Worm (Caenorhabditis elegans) whole organism, L1 larva: Measurements from ENCODE around the gene wrt-5.
A peak's percentile ranks its signal among the peaks of the same experiment; 100 is the strongest.

ENCODE experiments used
- C16A3.4 ChIP-seq: fragments of 150-350 bp; optimal IDR thresholded peaks from 2 replicates; lab custom pipeline; 2014; ENCODE audit warnings: missing biosample characterization, missing genetic modification characterization
- C34B4.2 ChIP-seq: sonication (generic microtip); optimal IDR thresholded peaks from 2 replicates; lab custom pipeline; 2017; ENCODE audit warnings: mild to moderate bottlenecking, missing genetic modification characterization, missing compliant biosample characterization
- aha-1 ChIP-seq: fragments of 150-350 bp; optimal IDR thresholded peaks from 2 replicates; lab custom pipeline; 2014; ENCODE audit warnings: missing biosample characterization, missing genetic modification characterization
- alr-1 ChIP-seq: fragments of 200-800 bp; sonication (Bioruptor generic); optimal IDR thresholded peaks from 2 replicates; lab custom pipeline; 2018; ENCODE audit warnings: borderline replicate concordance, mild to moderate bottlenecking, missing genetic modification characterization, missing compliant biosample characterization
- aly-2 ChIP-seq: fragments of 150-350 bp; optimal IDR thresholded peaks from 2 replicates; lab custom pipeline; 2014; ENCODE audit warnings: missing biosample characterization, missing genetic modification characterization
- ama-1 ChIP-seq: fragments of 150-350 bp; optimal IDR thresholded peaks from 2 replicates; lab custom pipeline; 2014
- ceh-8 ChIP-seq: fragments of 200-800 bp; sonication (Bioruptor generic); optimal IDR thresholded peaks from 2 replicates; lab custom pipeline; 2018; ENCODE audit warnings: mild to moderate bottlenecking, missing genetic modification characterization, moderate library complexity, missing compliant biosample characterization
- ceh-88 ChIP-seq: fragments of 200-800 bp; sonication (Bioruptor generic); IDR thresholded peaks from 2 replicates; pipeline ENCODE4 v1.3.6; 2022; ENCODE audit warnings: missing genetic modification characterization, missing compliant biosample characterization
- ceh-90 ChIP-seq: sonication (generic microtip); optimal IDR thresholded peaks from 2 replicates; lab custom pipeline; 2016; ENCODE audit warnings: missing genetic modification characterization, missing compliant biosample characterization
- dsc-1 ChIP-seq: sonication (generic microtip); optimal IDR thresholded peaks from 2 replicates; lab custom pipeline; 2016; ENCODE audit warnings: mild to moderate bottlenecking, missing genetic modification characterization, missing compliant biosample characterization
- efl-3 ChIP-seq: fragments of 200-800 bp; sonication (Bioruptor generic); optimal IDR thresholded peaks from 2 replicates; lab custom pipeline; 2018; ENCODE audit warnings: mild to moderate bottlenecking, missing genetic modification characterization, missing compliant biosample characterization
- egl-13 ChIP-seq: sonication (generic microtip); optimal IDR thresholded peaks from 2 replicates; lab custom pipeline; 2016; ENCODE audit warnings: missing genotype, missing genetic modification reagents, missing genetic modification characterization, missing compliant biosample characterization
- elt-2 ChIP-seq: sonication (generic microtip); optimal IDR thresholded peaks from 2 replicates; lab custom pipeline; 2016; ENCODE audit warnings: missing genetic modification characterization, mild to moderate bottlenecking, inconsistent platforms, missing compliant biosample characterization, missing genetic modification reagents
- elt-3 ChIP-seq, 6 experiments: fragments of 150-350 bp in 1 of 6; sonication (generic microtip); optimal IDR thresholded peaks; 2 replicates each; lab custom pipeline; 2017 to 2018; ENCODE audit warnings: missing biosample characterization in 6 of 6, missing genetic modification characterization in 6 of 6, inconsistent platforms in 1 of 6
- fkh-10 ChIP-seq: sonication (generic microtip); optimal IDR thresholded peaks from 2 replicates; lab custom pipeline; 2017; ENCODE audit warnings: missing biosample characterization, missing genetic modification reagents, missing genetic modification characterization
- fkh-4 ChIP-seq: sonication (generic microtip); optimal IDR thresholded peaks from 2 replicates; lab custom pipeline; 2016; ENCODE audit warnings: missing compliant biosample characterization, missing genetic modification characterization, borderline replicate concordance
- fkh-8 ChIP-seq: sonication (generic microtip); optimal IDR thresholded peaks from 2 replicates; lab custom pipeline; 2016; ENCODE audit warnings: mild to moderate bottlenecking, missing genetic modification characterization, missing compliant biosample characterization
- fos-1 ChIP-seq: fragments of 150-350 bp; optimal IDR thresholded peaks from 2 replicates; lab custom pipeline; 2014; ENCODE audit warnings: missing biosample characterization, missing genetic modification characterization
- hlh-4 ChIP-seq: sonication (generic microtip); optimal IDR thresholded peaks from 2 replicates; lab custom pipeline; 2016; ENCODE audit warnings: mild to moderate bottlenecking, missing genetic modification characterization, missing compliant biosample characterization
- hpl-2 ChIP-seq: fragments of 150-350 bp; optimal IDR thresholded peaks from 2 replicates; lab custom pipeline; 2014; ENCODE audit warnings: missing biosample characterization, missing genetic modification reagents, missing genetic modification characterization
- irx-1 ChIP-seq: sonication (generic microtip); optimal IDR thresholded peaks from 2 replicates; lab custom pipeline; 2016; ENCODE audit warnings: missing genetic modification characterization, missing compliant biosample characterization
- isw-1 ChIP-seq: fragments of 200-800 bp; sonication (Bioruptor generic); IDR thresholded peaks from 2 replicates; pipeline ENCODE4 v1.3.6; 2022; ENCODE audit warnings: missing genetic modification characterization, missing compliant biosample characterization
- lin-13 ChIP-seq: fragments of 150-350 bp; optimal IDR thresholded peaks from 2 replicates; lab custom pipeline; 2014; ENCODE audit warnings: missing biosample characterization, missing genetic modification reagents, missing genetic modification characterization
- lin-14 ChIP-seq: fragments of 200-800 bp; sonication (Bioruptor generic); optimal IDR thresholded peaks from 2 replicates; lab custom pipeline; 2018; ENCODE audit warnings: mild to moderate bottlenecking, missing genetic modification characterization, moderate library complexity, missing compliant biosample characterization
- lin-15B ChIP-seq: fragments of 150-350 bp; sonication (generic microtip); optimal IDR thresholded peaks from 3 replicates; lab custom pipeline; 2014; ENCODE audit warnings: missing biosample characterization, missing genetic modification characterization
- lin-39 ChIP-seq: fragments of 150-350 bp; optimal IDR thresholded peaks from 2 replicates; lab custom pipeline; 2014; ENCODE audit warnings: missing biosample characterization, missing genetic modification reagents, missing genetic modification characterization
- mep-1 ChIP-seq: fragments of 150-350 bp; optimal IDR thresholded peaks from 2 replicates; lab custom pipeline; 2014; ENCODE audit warnings: missing biosample characterization, missing genetic modification characterization
- nhr-12 ChIP-seq: sonication (generic microtip); optimal IDR thresholded peaks from 2 replicates; lab custom pipeline; 2017; ENCODE audit warnings: missing biosample characterization, missing genetic modification characterization
- nhr-20 ChIP-seq: sonication (generic microtip); optimal IDR thresholded peaks from 2 replicates; lab custom pipeline; 2016; ENCODE audit warnings: mild to moderate bottlenecking, missing genetic modification characterization, missing compliant biosample characterization
- nhr-71 ChIP-seq: sonication (generic microtip); optimal IDR thresholded peaks from 2 replicates; lab custom pipeline; 2016; ENCODE audit warnings: mild to moderate bottlenecking, missing genetic modification characterization, moderate library complexity, missing compliant biosample characterization
- nhr-84 ChIP-seq: sonication (generic microtip); optimal IDR thresholded peaks from 2 replicates; lab custom pipeline; 2017; ENCODE audit warnings: missing biosample characterization, missing genetic modification characterization
- nhr-85 ChIP-seq: sonication (generic microtip); peaks from one replicate; lab custom pipeline; 2016; ENCODE audit warnings: missing genetic modification characterization, inconsistent platforms, missing compliant biosample characterization
- nhr-90 ChIP-seq: sonication (generic microtip); optimal IDR thresholded peaks from 2 replicates; lab custom pipeline; 2016; ENCODE audit warnings: mild to moderate bottlenecking, missing genetic modification characterization, missing compliant biosample characterization; ENCODE audit not compliant: poor library complexity
- pqm-1 ChIP-seq: sonication (generic microtip); optimal IDR thresholded peaks from 3 replicates; lab custom pipeline; 2017; ENCODE audit warnings: missing biosample characterization, missing genetic modification characterization
- rnt-1 ChIP-seq: sonication (generic microtip); optimal IDR thresholded peaks from 2 replicates; lab custom pipeline; 2016; ENCODE audit warnings: mild to moderate bottlenecking, missing genetic modification characterization, moderate library complexity, missing compliant biosample characterization
- snpc-4 ChIP-seq: fragments of 150-350 bp; optimal IDR thresholded peaks from 2 replicates; lab custom pipeline; 2014; ENCODE audit warnings: missing biosample characterization, missing genetic modification characterization
- snu-23 ChIP-seq: sonication (generic microtip); optimal IDR thresholded peaks from 2 replicates; lab custom pipeline; 2016; ENCODE audit warnings: missing genetic modification characterization, missing compliant biosample characterization
- sup-37 ChIP-seq: fragments of 200-800 bp; sonication (Bioruptor generic); optimal IDR thresholded peaks from 2 replicates; lab custom pipeline; 2018; ENCODE audit warnings: mild to moderate bottlenecking, missing genetic modification characterization, missing compliant biosample characterization
- unc-130 ChIP-seq: fragments of 150-350 bp; optimal IDR thresholded peaks from 2 replicates; lab custom pipeline; 2017; ENCODE audit warnings: missing biosample characterization, missing genetic modification characterization, inconsistent platforms
- unc-30 ChIP-seq: sonication (generic microtip); optimal IDR thresholded peaks from 2 replicates; lab custom pipeline; 2017; ENCODE audit warnings: missing biosample characterization, missing genetic modification characterization
- unc-86 ChIP-seq: sonication (generic microtip); optimal IDR thresholded peaks from 2 replicates; lab custom pipeline; 2016; ENCODE audit warnings: missing genetic modification characterization, missing compliant biosample characterization
- unc-98 ChIP-seq: fragments of 200-800 bp; sonication (Bioruptor generic); IDR thresholded peaks from 2 replicates; pipeline ENCODE4 v1.3.6; 2022; ENCODE audit warnings: missing genetic modification characterization, missing compliant biosample characterization
- vab-15 ChIP-seq: sonication (generic microtip); optimal IDR thresholded peaks from 2 replicates; lab custom pipeline; 2017; ENCODE audit warnings: missing genotype, mild to moderate bottlenecking, missing genetic modification characterization, missing compliant biosample characterization
- zag-1 ChIP-seq: fragments of 150-350 bp; optimal IDR thresholded peaks from 2 replicates; lab custom pipeline; 2014; ENCODE audit warnings: missing biosample characterization, missing genetic modification characterization
- zip-4 ChIP-seq: fragments of 200-800 bp; sonication (Bioruptor generic); optimal IDR thresholded peaks from 2 replicates; lab custom pipeline; 2018; ENCODE audit warnings: mild to moderate bottlenecking, missing genetic modification characterization, moderate library complexity, missing compliant biosample characterization
- ztf-11 ChIP-seq, 2 experiments: sonication (generic microtip); optimal IDR thresholded peaks; 2 replicates each; lab custom pipeline; 2016 to 2017; ENCODE audit warnings: missing genetic modification characterization in 2 of 2, missing biosample characterization in 1 of 2, missing compliant biosample characterization in 1 of 2
- ztf-4 ChIP-seq: fragments of 150-350 bp; optimal IDR thresholded peaks from 2 replicates; lab custom pipeline; 2014; ENCODE audit warnings: missing biosample characterization, missing genetic modification characterization

Gene wrt-5

ce11 chrIV:4063573-4063972 lies 12.1 kb upstream of the wrt-5 start, which contains the start of gene ilys-6:
Gene ilys-6, minus strand, starts transcription at chrIV:4063673.
- TF ChIP-seq lin-39 (tag; lab: Kevin White, UChicago) (no peak), lin-13 (no peak), ceh-88 (no peak), ceh-90 (no peak), elt-3 (tag; optimal IDR thresholded peaks at IDR 0.05; lab: Kevin White, UChicago) (no peak), nhr-90 (tag; lab: Kevin White, UChicago) (no peak), isw-1 (GFP tag; lab: Robert Waterston, UW) (no peak), mep-1 (tag; lab: Kevin White, UChicago) (no peak)

ce11 chrIV:4055297-4055696 lies 3.9 kb upstream of the wrt-5 start:
- TF ChIP-seq zip-4 (no peak), rnt-1 (tag; lab: Kevin White, UChicago) (no peak), ztf-11 (tag; optimal IDR thresholded peaks at IDR 0.05; lab: Kevin White, UChicago) (no peak), ama-1 (lab: Kevin White, UChicago) (no peak), aly-2 (tag; lab: Kevin White, UChicago) (no peak), elt-2 (tag; lab: Kevin White, UChicago) (no peak), lin-39 (tag; lab: Kevin White, UChicago) (no peak), efl-3 (GFP tag; lab: Kevin White, UChicago) (no peak), lin-14 (no peak), fkh-4 (no peak), elt-3 (tag; optimal IDR thresholded peaks at IDR 0.05; lab: Kevin White, UChicago) (no peak), hlh-4 (tag; lab: Kevin White, UChicago) (no peak), pqm-1 (tag; lab: Kevin White, UChicago) (no peak), nhr-85 (tag; lab: Kevin White, UChicago) (no peak), nhr-12 (no peak), isw-1 (GFP tag; lab: Robert Waterston, UW) (no peak)

- TF ChIP-seq elt-2 (tag; lab: Kevin White, UChicago) = peak; percentile 34
- TF ChIP-seq sup-37 (GFP tag; lab: Kevin White, UChicago) = no peak
Measured at ce11 chrIV:4053405-4053804, 2.0 kb upstream of the wrt-5 start.

ce11 chrIV:4052274-4052673 lies 835 bp upstream of the wrt-5 start:
- no peak for TF ChIP-seq unc-130 (tag; lab: Kevin White, UChicago)
- no peak for TF ChIP-seq ceh-8 (GFP tag; lab: Kevin White, UChicago)
- no peak for TF ChIP-seq elt-2 (tag; lab: Kevin White, UChicago)
- no peak for TF ChIP-seq hpl-2 (GFP tag; lab: Kevin White, UChicago)
- TF ChIP-seq nhr-20 (tag; lab: Kevin White, UChicago) = no peak
- TF ChIP-seq egl-13 (tag; lab: Kevin White, UChicago) = no peak
- TF ChIP-seq unc-98 (GFP tag; lab: Robert Waterston, UW) = no peak
- TF ChIP-seq nhr-71 = no peak
- no peak for TF ChIP-seq aly-2 (tag; lab: Kevin White, UChicago)
- TF ChIP-seq dsc-1 (tag; lab: Kevin White, UChicago) = no peak
- peak; percentile 4 for TF ChIP-seq snu-23
- no peak for TF ChIP-seq unc-30 (tag; lab: Kevin White, UChicago)
- TF ChIP-seq elt-3 (tag; optimal IDR thresholded peaks at IDR 0.05; lab: Kevin White, UChicago) = no peak
- TF ChIP-seq snpc-4 (tag; lab: Kevin White, UChicago) = no peak
- no peak for TF ChIP-seq vab-15 (tag; lab: Kevin White, UChicago)
- TF ChIP-seq pqm-1 (tag; lab: Kevin White, UChicago) = no peak
- no peak for TF ChIP-seq nhr-12
- TF ChIP-seq unc-86 (tag; lab: Kevin White, UChicago) = no peak
- TF ChIP-seq C16A3.4 (tag; lab: Kevin White, UChicago) = no peak
- TF ChIP-seq irx-1 (tag; lab: Kevin White, UChicago) = no peak
- no peak for TF ChIP-seq lin-15B (tag; lab: Kevin White, UChicago)
- TF ChIP-seq ztf-4 (tag; lab: Kevin White, UChicago) = no peak
- TF ChIP-seq lin-13 = no peak
- peak; percentile 2 for TF ChIP-seq fkh-8 (tag; lab: Kevin White, UChicago)
- no peak for TF ChIP-seq aha-1 (tag; lab: Kevin White, UChicago)
- TF ChIP-seq C34B4.2 = no peak
- TF ChIP-seq fos-1 = no peak
- no peak for TF ChIP-seq fkh-10 (GFP tag; lab: Kevin White, UChicago)
- TF ChIP-seq isw-1 (GFP tag; lab: Robert Waterston, UW) = no peak
- TF ChIP-seq nhr-84 (tag; lab: Kevin White, UChicago) = no peak
- no peak for TF ChIP-seq rnt-1 (tag; lab: Kevin White, UChicago)
- no peak for TF ChIP-seq zag-1 (tag; lab: Kevin White, UChicago)
- TF ChIP-seq alr-1 (tag; lab: Kevin White, UChicago) = no peak
- no peak for TF ChIP-seq ama-1 (lab: Kevin White, UChicago)
